Fruit fly (Drosophila melanogaster): ENCODE data around the gene myd.
A peak's percentile ranks its signal among the peaks of the same experiment; 100 is the strongest.

myd gene

DNA sequence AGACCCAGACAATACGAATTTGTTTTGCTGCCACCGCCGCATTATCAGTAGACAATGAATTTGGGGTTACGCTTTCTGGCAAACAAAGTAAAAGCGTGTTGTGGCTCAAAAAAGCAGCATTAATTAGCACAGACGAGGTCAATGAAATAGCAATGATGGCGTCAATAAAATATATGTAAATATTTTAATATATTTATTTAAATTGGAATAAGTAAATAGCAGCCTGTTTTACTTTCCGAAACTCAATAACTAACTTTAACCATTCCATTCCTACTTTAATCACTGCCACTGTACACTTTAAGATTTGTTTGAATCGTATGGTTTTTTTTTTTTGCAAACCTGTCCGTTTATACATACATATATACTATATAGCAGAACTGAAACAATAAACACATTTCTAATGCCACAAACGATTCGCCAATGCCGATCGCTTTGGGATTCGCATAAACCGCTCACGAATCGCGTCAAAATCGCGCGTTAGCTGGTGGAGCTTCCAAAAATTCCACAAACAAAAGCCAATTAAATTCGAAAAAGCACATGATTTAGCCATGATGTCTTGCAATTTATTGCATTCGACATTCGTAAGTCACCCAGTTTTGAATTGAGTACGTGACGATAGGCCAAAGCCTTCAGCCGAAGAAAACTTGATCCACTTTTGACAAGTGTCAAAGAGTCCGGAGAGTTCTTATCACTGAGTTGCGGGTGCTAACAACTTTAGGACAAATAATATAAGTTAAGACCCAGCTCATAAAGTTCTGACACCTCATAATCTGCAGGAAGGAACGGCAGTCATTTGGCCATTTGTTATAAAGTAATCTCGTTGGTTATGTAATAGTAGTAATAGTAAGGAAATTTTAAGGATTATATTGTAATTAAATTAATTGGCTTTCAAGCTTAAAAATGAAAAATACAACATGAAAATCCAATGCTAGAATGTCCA is 28.3 kb upstream of the myd start (continued):
- no peak for TF ChIP-seq wek (GFP tag; optimal IDR thresholded peaks at IDR 0.05)
- TF ChIP-seq dati (GFP tag; IDR thresholded peaks at IDR 0.05), result no peak
- TF ChIP-seq chinmo (GFP tag; IDR thresholded peaks at IDR 0.05; ENCODE audit: partially characterized antibody), result no peak
- peak; percentile 41 for TF ChIP-seq wor (GFP tag; IDR thresholded peaks at IDR 0.05)
- TF ChIP-seq CG3847 (GFP tag; IDR thresholded peaks at IDR 0.05), result no peak
- no peak for TF ChIP-seq amos (GFP tag; IDR thresholded peaks at IDR 0.05; ENCODE audit: partially characterized antibody)
- no peak for TF ChIP-seq kah (GFP tag; optimal IDR thresholded peaks at IDR 0.05)
- no peak for TF ChIP-seq trem (tag; optimal IDR thresholded peaks at IDR 0.05)
- TF ChIP-seq Ada2b (GFP tag; IDR thresholded peaks at IDR 0.05), result no peak
- no peak for TF ChIP-seq CG14965 (GFP tag; optimal IDR thresholded peaks at IDR 0.05; ENCODE audit: borderline replicate concordance)
- no peak for TF ChIP-seq CG31388 (GFP tag; optimal IDR thresholded peaks at IDR 0.05)
- TF ChIP-seq lilli (GFP tag; optimal IDR thresholded peaks at IDR 0.05), result no peak
- no peak for TF ChIP-seq gcm (GFP tag; optimal IDR thresholded peaks at IDR 0.05)
- TF ChIP-seq Dfd (GFP tag; optimal IDR thresholded peaks at IDR 0.05), result no peak
- peak; percentile 67; the same call in 2 of the 3 replicates for TF ChIP-seq CG11695 (GFP tag; IDR thresholded peaks at IDR 0.05)
- TF ChIP-seq CG12219 (GFP tag; optimal IDR thresholded peaks at IDR 0.05), result no peak
- TF ChIP-seq CG15011 (GFP tag; optimal IDR thresholded peaks at IDR 0.05), result peak; percentile 9
- TF ChIP-seq cg (GFP tag; optimal IDR thresholded peaks at IDR 0.05), result no peak
- TF ChIP-seq wdn (GFP tag; IDR thresholded peaks at IDR 0.05), result 0 out of 2 replicates have a peak, but pooled peaks have one; percentile 10
- peak; percentile 40; the same call in 1 of the 3 replicates for TF ChIP-seq B-H1 (GFP tag; IDR thresholded peaks at IDR 0.05)
- no peak for TF ChIP-seq sd (tag; optimal IDR thresholded peaks at IDR 0.05)
- no peak for TF ChIP-seq Sry-δ (GFP tag; optimal IDR thresholded peaks at IDR 0.05)
- TF ChIP-seq gfzf (GFP tag; optimal IDR thresholded peaks at IDR 0.05), result no peak
- no peak for TF ChIP-seq CkIIα-i1 (GFP tag; IDR thresholded peaks at IDR 0.05)
- TF ChIP-seq CG7928 (GFP tag; optimal IDR thresholded peaks at IDR 0.05), result no peak
- peak; percentile 54; the same call in 1 of the 2 replicates for TF ChIP-seq CG7372 (GFP tag; IDR thresholded peaks at IDR 0.05)
- TF ChIP-seq Eip74EF (GFP tag; optimal IDR thresholded peaks at IDR 0.05), result peak in 1 of 2 experiments; percentile 0
- TF ChIP-seq Dref (GFP tag; IDR thresholded peaks at IDR 0.05), result no peak
- peak; percentile 4 for TF ChIP-seq BtbVII (GFP tag; optimal IDR thresholded peaks at IDR 0.05)
- TF ChIP-seq CG11456 (GFP tag; IDR thresholded peaks at IDR 0.05), result 0 out of 3 replicates have a peak, but pooled peaks have one; percentile 40
- no peak for TF ChIP-seq Elba2 (GFP tag; optimal IDR thresholded peaks at IDR 0.05)
- TF ChIP-seq CoRest (tag; optimal IDR thresholded peaks at IDR 0.05), result peak; percentile 43
- no peak; the same call in 2 of the 3 replicates for TF ChIP-seq CG2889 (GFP tag; IDR thresholded peaks at IDR 0.05)
- TF ChIP-seq CG10565 (GFP tag; optimal IDR thresholded peaks at IDR 0.05), result no peak
- no peak for TF ChIP-seq prd (optimal IDR thresholded peaks at IDR 0.05)
- TF ChIP-seq prd (GFP tag; IDR thresholded peaks at IDR 0.05), result peak; percentile 72; the same call in 2 of the 3 replicates
- TF ChIP-seq CG9727 (GFP tag; optimal IDR thresholded peaks at IDR 0.05), result peak; percentile 16
- TF ChIP-seq CG9876 (GFP tag; optimal IDR thresholded peaks at IDR 0.05), result no peak
- no peak for TF ChIP-seq salm (tag; optimal IDR thresholded peaks at IDR 0.05)
- 0 out of 2 replicates have a peak, but pooled peaks have one; percentile 22 for TF ChIP-seq dimm (GFP tag; IDR thresholded peaks at IDR 0.05)
- 0 out of 3 replicates have a peak, but pooled peaks have one; percentile 16 for TF ChIP-seq zfh1 (GFP tag; IDR thresholded peaks at IDR 0.05)
- no peak for TF ChIP-seq crol (GFP tag; IDR thresholded peaks at IDR 0.05)
- TF ChIP-seq hkb (optimal IDR thresholded peaks at IDR 0.05), result no peak
- TF ChIP-seq hkb (GFP tag; IDR thresholded peaks at IDR 0.05), result peak; percentile 59
- TF ChIP-seq Trl (optimal IDR thresholded peaks at IDR 0.05), result no peak
- no peak for TF ChIP-seq Trl (GFP tag; optimal IDR thresholded peaks at IDR 0.05)
- no peak for TF ChIP-seq onecut (GFP tag; IDR thresholded peaks at IDR 0.05)
- TF ChIP-seq peb (GFP tag; IDR thresholded peaks at IDR 0.05), result 0 out of 2 replicates have a peak, but pooled peaks have one; percentile 37
- no peak for TF ChIP-seq CG42726 (GFP tag; IDR thresholded peaks at IDR 0.05; ENCODE audit: partially characterized antibody)
